Worm (Caenorhabditis elegans) whole organism, mixed stage, embryonic: Measurements from ENCODE around the gene ctr-9.

Experiments
- M03D4.4 ChIP-seq: sonication (generic microtip); optimal IDR thresholded peaks from 2 replicates; lab custom pipeline; 2017; ENCODE audit warnings: mild to moderate bottlenecking, missing genetic modification characterization, missing compliant biosample characterization
- blmp-1 ChIP-seq: fragments of 150-350 bp; optimal IDR thresholded peaks from 2 replicates; lab custom pipeline; 2014; ENCODE audit warnings: missing biosample characterization, missing genetic modification characterization
- ceh-39 ChIP-seq: fragments of 150-350 bp; optimal IDR thresholded peaks from 2 replicates; lab custom pipeline; 2014; ENCODE audit warnings: missing biosample characterization, missing genetic modification characterization
- ceh-43 ChIP-seq: fragments of 200-800 bp; sonication (Bioruptor generic); optimal IDR thresholded peaks from 2 replicates; lab custom pipeline; 2018; ENCODE audit warnings: mild to moderate bottlenecking, missing genetic modification characterization, moderate library complexity, missing compliant biosample characterization
- ceh-83 ChIP-seq: fragments of 200-800 bp; sonication (Bioruptor generic); optimal IDR thresholded peaks from 2 replicates; lab custom pipeline; 2018; ENCODE audit warnings: mild to moderate bottlenecking, missing genetic modification characterization, missing compliant biosample characterization
- ces-1 ChIP-seq: fragments of 150-350 bp; optimal IDR thresholded peaks from 2 replicates; lab custom pipeline; 2014; ENCODE audit warnings: missing biosample characterization, missing genetic modification reagents, missing genetic modification characterization
- drap-1 ChIP-seq: fragments of 200-800 bp; sonication (Bioruptor generic); optimal IDR thresholded peaks from 3 replicates; lab custom pipeline; 2018; ENCODE audit warnings: mild to moderate bottlenecking, missing genetic modification characterization, missing compliant biosample characterization
- elt-1 ChIP-seq: sonication (generic microtip); optimal IDR thresholded peaks from 2 replicates; lab custom pipeline; 2017; ENCODE audit warnings: missing genetic modification characterization, mild to moderate bottlenecking, missing compliant biosample characterization, antibody characterized with exemption, moderate library complexity, borderline replicate concordance; ENCODE audit not compliant: insufficient read depth
- flh-1 ChIP-seq: fragments of 200-800 bp; sonication (Bioruptor generic); optimal IDR thresholded peaks from 2 replicates; lab custom pipeline; 2018; ENCODE audit warnings: mild to moderate bottlenecking, missing genetic modification characterization, moderate library complexity, missing compliant biosample characterization
- ham-2 ChIP-seq: fragments of 200-800 bp; sonication (Bioruptor generic); optimal IDR thresholded peaks from 2 replicates; lab custom pipeline; 2018; ENCODE audit warnings: mild to moderate bottlenecking, missing genetic modification characterization, missing compliant biosample characterization
- hlh-1 ChIP-seq: fragments of 150-350 bp; optimal IDR thresholded peaks from 2 replicates; lab custom pipeline; 2014; ENCODE audit warnings: missing biosample characterization, missing genetic modification reagents, missing genetic modification characterization
- lin-13 ChIP-seq: fragments of 150-350 bp; optimal IDR thresholded peaks from 2 replicates; lab custom pipeline; 2014; ENCODE audit warnings: missing biosample characterization, missing genetic modification characterization
- lin-32 ChIP-seq: fragments of 200-800 bp; sonication (Bioruptor generic); optimal IDR thresholded peaks from 2 replicates; lab custom pipeline; 2018; ENCODE audit warnings: mild to moderate bottlenecking, missing genetic modification characterization, missing compliant biosample characterization
- lsy-2 ChIP-seq: fragments of 150-350 bp; optimal IDR thresholded peaks from 2 replicates; lab custom pipeline; 2014; ENCODE audit warnings: missing biosample characterization, missing genetic modification characterization
- mab-5 ChIP-seq: fragments of 150-350 bp; optimal IDR thresholded peaks from 2 replicates; lab custom pipeline; 2014; ENCODE audit warnings: missing biosample characterization, missing genetic modification characterization
- mep-1 ChIP-seq: fragments of 150-350 bp; optimal IDR thresholded peaks from 2 replicates; lab custom pipeline; 2017; ENCODE audit warnings: missing biosample characterization, missing genetic modification reagents, missing genetic modification characterization, inconsistent platforms
- mls-2 ChIP-seq: sonication (generic microtip); optimal IDR thresholded peaks from 2 replicates; lab custom pipeline; 2016; ENCODE audit warnings: mild to moderate bottlenecking, missing genetic modification characterization, moderate library complexity, missing compliant biosample characterization
- nhr-237 ChIP-seq: fragments of 150-350 bp; optimal IDR thresholded peaks from 2 replicates; lab custom pipeline; 2014; ENCODE audit warnings: missing biosample characterization, missing genetic modification characterization
- nhr-28 ChIP-seq: fragments of 150-350 bp; optimal IDR thresholded peaks from 2 replicates; lab custom pipeline; 2014; ENCODE audit warnings: missing biosample characterization, missing genetic modification characterization
- nhr-76 ChIP-seq: sonication (generic microtip); optimal IDR thresholded peaks from 2 replicates; lab custom pipeline; 2017; ENCODE audit warnings: missing biosample characterization, missing genetic modification characterization
- pha-4 ChIP-seq: fragments of 150-350 bp; optimal IDR thresholded peaks from 2 replicates; lab custom pipeline; 2018; ENCODE audit warnings: missing biosample characterization, missing genetic modification reagents, missing genetic modification characterization
- sem-2 ChIP-seq: fragments of 200-800 bp; sonication (Bioruptor generic); optimal IDR thresholded peaks from 2 replicates; lab custom pipeline; 2018; ENCODE audit warnings: mild to moderate bottlenecking, missing genetic modification characterization, missing compliant biosample characterization
- snpc-4 ChIP-seq: fragments of 150-350 bp; optimal IDR thresholded peaks from 2 replicates; lab custom pipeline; 2014; ENCODE audit warnings: missing biosample characterization, missing genetic modification characterization
- sptf-1 ChIP-seq: sonication (generic microtip); optimal IDR thresholded peaks from 2 replicates; lab custom pipeline; 2017; ENCODE audit warnings: mild to moderate bottlenecking, missing genetic modification characterization, moderate library complexity, missing compliant biosample characterization
- tbx-8 ChIP-seq: fragments of 200-800 bp; sonication (Bioruptor generic); optimal IDR thresholded peaks from 2 replicates; lab custom pipeline; 2018; ENCODE audit warnings: mild to moderate bottlenecking, missing genetic modification characterization, moderate library complexity, missing compliant biosample characterization
- unc-120 ChIP-seq: sonication (generic microtip); optimal IDR thresholded peaks from 2 replicates; lab custom pipeline; 2017; ENCODE audit warnings: missing genetic modification characterization, missing compliant biosample characterization; ENCODE audit not compliant: poor library complexity, severe bottlenecking
- unc-39 ChIP-seq: fragments of 150-350 bp; optimal IDR thresholded peaks from 2 replicates; lab custom pipeline; 2014; ENCODE audit warnings: missing biosample characterization, missing genetic modification characterization
- unc-62 ChIP-seq: fragments of 150-350 bp; optimal IDR thresholded peaks from 2 replicates; lab custom pipeline; 2014; ENCODE audit warnings: missing biosample characterization, missing genetic modification reagents, missing genetic modification characterization
- zip-8 ChIP-seq: fragments of 150-350 bp; optimal IDR thresholded peaks from 2 replicates; lab custom pipeline; 2014; ENCODE audit warnings: missing biosample characterization, missing genetic modification characterization
- ztf-11 ChIP-seq: fragments of 150-350 bp; optimal IDR thresholded peaks from 2 replicates; lab custom pipeline; 2014; ENCODE audit warnings: missing biosample characterization, missing genetic modification characterization

The ctr-9 gene

ce11 chrIII:9513006-9513405 is 21.8 kb downstream of the ctr-9 start:
- TF ChIP-seq sptf-1 = no peak
- no peak for TF ChIP-seq sem-2 (GFP tag; lab: Kevin White, UChicago)
- no peak for TF ChIP-seq ceh-83 (GFP tag; lab: Kevin White, UChicago)
- no peak for TF ChIP-seq mls-2 (tag; lab: Kevin White, UChicago)
- TF ChIP-seq lsy-2 (tag; lab: Kevin White, UChicago) = no peak
- TF ChIP-seq nhr-28 (tag; lab: Kevin White, UChicago) = no peak
- TF ChIP-seq drap-1 = no peak
- no peak for TF ChIP-seq unc-120 (tag; lab: Kevin White, UChicago)
- no peak for TF ChIP-seq blmp-1
- no peak for TF ChIP-seq mep-1 (tag; lab: Kevin White, UChicago)

- TF ChIP-seq zip-8 = no peak
- no peak for TF ChIP-seq snpc-4
- no peak for TF ChIP-seq ham-2
- TF ChIP-seq nhr-76 = no peak
- no peak for TF ChIP-seq unc-39 (tag; lab: Kevin White, UChicago)
- no peak for TF ChIP-seq blmp-1
- TF ChIP-seq ceh-83 (GFP tag; lab: Kevin White, UChicago) = no peak
- TF ChIP-seq unc-120 (tag; lab: Kevin White, UChicago) = no peak
- TF ChIP-seq lin-32 = no peak
- TF ChIP-seq tbx-8 (GFP tag; lab: Kevin White, UChicago) = no peak
Measured at ce11 chrIII:9513569-9513968, 22.4 kb downstream of the ctr-9 start, which contains the start of gene F55H2.8. TSS of gene F55H2.8 (plus strand) at chrIII:9513869.

- TF ChIP-seq flh-1 (no peak), unc-120 (tag; lab: Kevin White, UChicago) (no peak), elt-1 (tag; lab: Kevin White, UChicago) (no peak), lsy-2 (tag; lab: Kevin White, UChicago) (no peak), mab-5 (tag; lab: Kevin White, UChicago) (no peak), unc-39 (tag; lab: Kevin White, UChicago) (no peak), ztf-11 (tag; lab: Kevin White, UChicago) (no peak), nhr-28 (tag; lab: Kevin White, UChicago) (no peak), mep-1 (tag; lab: Kevin White, UChicago) (no peak), mls-2 (tag; lab: Kevin White, UChicago) (no peak), sptf-1 (no peak), blmp-1 (no peak), pha-4 (no peak), nhr-237 (tag; lab: Kevin White, UChicago) (no peak), ces-1 (GFP tag; lab: Kevin White, UChicago) (no peak), lin-32 (no peak)
- TF ChIP-seq, all 35 proteins: peak for 0
Measured at ce11 chrIII:9516148-9516547, 25.0 kb downstream of the ctr-9 start, which contains the start of gene F55H2.7. TSS of gene F55H2.7 (minus strand) at chrIII:9516248.

ce11 chrIII:9521410-9522090 is 30.4 kb downstream of the ctr-9 start, which contains the start of the genes clu-1 and prp-40:
TSS of gene clu-1 (minus strand) at chrIII:9521460.
TSS of gene prp-40 (plus strand) at chrIII:9522075.
- TF ChIP-seq hlh-1 (peak; percentile 36), M03D4.4 (tag; lab: Kevin White, UChicago) (no peak), mep-1 (tag; lab: Kevin White, UChicago) (peak; percentile 63), unc-39 (tag; lab: Kevin White, UChicago) (no peak), ham-2 (no peak), lsy-2 (tag; lab: Kevin White, UChicago) (peak; percentile 82), lin-13 (peak; percentile 81), pha-4 (peak; percentile 88), ceh-39 (tag; lab: Kevin White, UChicago) (peak; percentile 58), drap-1 (peak; percentile 15), elt-1 (tag; lab: Kevin White, UChicago) (peak; percentile 13), unc-62 (GFP tag; lab: Kevin White, UChicago) (peak; percentile 24), nhr-237 (tag; lab: Kevin White, UChicago) (peak; percentile 75), ztf-11 (tag; lab: Kevin White, UChicago) (no peak), ces-1 (GFP tag; lab: Kevin White, UChicago) (peak; percentile 72), unc-120 (tag; lab: Kevin White, UChicago) (peak; percentile 30)

- TF ChIP-seq lsy-2 (tag; lab: Kevin White, UChicago) (peak; percentile 36), ceh-43 (GFP tag; lab: Kevin White, UChicago) (no peak), mep-1 (tag; lab: Kevin White, UChicago) (peak; percentile 16), ceh-83 (GFP tag; lab: Kevin White, UChicago) (peak; percentile 13)
- TF ChIP-seq, all 35 proteins: peak for 3
Measured at ce11 chrIII:9523581-9523980, 32.4 kb downstream of the ctr-9 start, which contains the start of gene mrps-23. TSS of gene mrps-23 (minus strand) at chrIII:9523672.
